Fruit fly (Drosophila melanogaster): Measurements from ENCODE around the gene mtrm.

mtrm gene

dm6 chr3L:8449800-8450690 is 37.2 kb downstream of the mtrm start, which contains the start of gene Gug (continued):
- TF ChIP-seq prd (optimal IDR thresholded peaks at IDR 0.05) (no peak), prd (GFP tag; IDR thresholded peaks at IDR 0.05) (0 out of 3 replicates have a peak, but pooled peaks have one; percentile 9), CG2678 (tag; optimal IDR thresholded peaks at IDR 0.05) (no peak), nerfin-1 (tag; optimal IDR thresholded peaks at IDR 0.05) (peak; percentile 31), CG8089 (GFP tag; optimal IDR thresholded peaks at IDR 0.05) (no peak), row (GFP tag; IDR thresholded peaks at IDR 0.05) (peak; percentile 41; the same call in 2 of the 3 replicates), ase (GFP tag; IDR thresholded peaks at IDR 0.05) (no peak), CG12942 (GFP tag; optimal IDR thresholded peaks at IDR 0.05) (no peak), peb (GFP tag; IDR thresholded peaks at IDR 0.05) (no peak), ttk (GFP tag; IDR thresholded peaks at IDR 0.05) (no peak), ranshi (GFP tag; IDR thresholded peaks at IDR 0.05) (peak; percentile 39; the same call in 1 of the 2 replicates), Mad (GFP tag; optimal IDR thresholded peaks at IDR 0.05) (no peak), btn (GFP tag; optimal IDR thresholded peaks at IDR 0.05) (no peak), twi (tag; optimal IDR thresholded peaks at IDR 0.05) (no peak), CG18476 (GFP tag; optimal IDR thresholded peaks at IDR 0.05) (no peak), Abd-B (GFP tag; optimal IDR thresholded peaks at IDR 0.05) (peak; percentile 79), fd3F (GFP tag; optimal IDR thresholded peaks at IDR 0.05) (no peak), Sin3A (optimal IDR thresholded peaks at IDR 0.05) (peak; percentile 59), CG9797 (GFP tag; optimal IDR thresholded peaks at IDR 0.05) (peak; percentile 84), repo (GFP tag; optimal IDR thresholded peaks at IDR 0.05) (peak; percentile 20), CG13424 (tag; optimal IDR thresholded peaks at IDR 0.05) (no peak), CG2889 (GFP tag; IDR thresholded peaks at IDR 0.05) (no peak), CG10543 (GFP tag; optimal IDR thresholded peaks at IDR 0.05) (no peak), oc (tag; optimal IDR thresholded peaks at IDR 0.05) (no peak), Dip2 (GFP tag; IDR thresholded peaks at IDR 0.05) (no peak), ash1 (GFP tag; optimal IDR thresholded peaks at IDR 0.05) (no peak), CG13296 (GFP tag; optimal IDR thresholded peaks at IDR 0.05) (no peak), slp2 (GFP tag; optimal IDR thresholded peaks at IDR 0.05) (no peak), Dfd (GFP tag; optimal IDR thresholded peaks at IDR 0.05) (no peak), CG11696 (GFP tag; IDR thresholded peaks at IDR 0.05) (no peak), shn (GFP tag; optimal IDR thresholded peaks at IDR 0.05) (no peak), chinmo (GFP tag; IDR thresholded peaks at IDR 0.05; ENCODE audit: partially characterized antibody) (peak; percentile 94; the same call in 3 of the 4 replicates), trem (tag; optimal IDR thresholded peaks at IDR 0.05) (peak; percentile 0), Meics (GFP tag; optimal IDR thresholded peaks at IDR 0.05) (no peak), CG1602 (GFP tag; optimal IDR thresholded peaks at IDR 0.05) (no peak), Sox102F (GFP tag; optimal IDR thresholded peaks at IDR 0.05) (no peak), CG18599 (GFP tag; optimal IDR thresholded peaks at IDR 0.05) (peak; percentile 13), tio (GFP tag; optimal IDR thresholded peaks at IDR 0.05) (no peak), Fer3 (tag; optimal IDR thresholded peaks at IDR 0.05) (no peak), Fer1 (GFP tag; optimal IDR thresholded peaks at IDR 0.05) (peak; percentile 62), Hr51 (GFP tag; optimal IDR thresholded peaks at IDR 0.05) (no peak), tll (GFP tag; optimal IDR thresholded peaks at IDR 0.05) (no peak), fru (optimal IDR thresholded peaks at IDR 0.05) (no peak), CG7928 (GFP tag; optimal IDR thresholded peaks at IDR 0.05) (no peak), CG15601 (tag; optimal IDR thresholded peaks at IDR 0.05) (no peak), CG5180 (GFP tag; optimal IDR thresholded peaks at IDR 0.05) (peak; percentile 13), CG14860 (GFP tag; IDR thresholded peaks at IDR 0.05; ENCODE audit: partially characterized antibody) (no peak), croc (GFP tag; conservative IDR thresholded peaks at IDR 0.05) (no peak), CG6765 (GFP tag; optimal IDR thresholded peaks at IDR 0.05) (no peak)
